Fruit fly (Drosophila melanogaster) whole organism, embryonic: ENCODE measurements around the gene Ccp84Ac.

Experiments used
- CG10979 ChIP-seq: fragments of 200-800 bp; sonication (Bioruptor generic); optimal IDR thresholded peaks from 2 replicates; lab custom pipeline; 2018; ENCODE audit warnings: missing biosample characterization, mild to moderate bottlenecking, missing genetic modification characterization, moderate library complexity
- CG13775 ChIP-seq: fragments of 200-800 bp; sonication (Bioruptor generic); optimal IDR thresholded peaks from 3 replicates; lab custom pipeline; 2017; ENCODE audit warnings: missing biosample characterization, mild to moderate bottlenecking, missing genetic modification characterization
- CG15514 ChIP-seq: fragments of 200-800 bp; sonication (Bioruptor generic); optimal IDR thresholded peaks from 3 replicates; lab custom pipeline; 2017; ENCODE audit warnings: missing biosample characterization, missing genetic modification characterization, mild to moderate bottlenecking, moderate library complexity, missing genetic modification reagents
- CG15696 ChIP-seq: fragments of 200-800 bp; sonication (Bioruptor generic); optimal IDR thresholded peaks from 2 replicates; lab custom pipeline; 2019; ENCODE audit warnings: missing biosample characterization, mild to moderate bottlenecking, missing genetic modification characterization, moderate library complexity
- CG17802 ChIP-seq: fragments of 200-800 bp; sonication (Bioruptor generic); optimal IDR thresholded peaks from 2 replicates; lab custom pipeline; 2018; ENCODE audit warnings: missing biosample characterization, mild to moderate bottlenecking, missing genetic modification characterization, moderate library complexity
- CG17829 ChIP-seq: fragments of 200-800 bp; optimal IDR thresholded peaks from 2 replicates; lab custom pipeline; 2019; ENCODE audit warnings: missing biosample characterization, mild to moderate bottlenecking, missing genetic modification characterization, moderate library complexity
- CG1792 ChIP-seq: fragments of 200-800 bp; sonication (Bioruptor generic); optimal IDR thresholded peaks from 2 replicates; lab custom pipeline; 2016; ENCODE audit warnings: missing biosample characterization, missing genetic modification characterization
- CG2202 ChIP-seq: fragments of 200-800 bp; sonication (Bioruptor generic); optimal IDR thresholded peaks from 2 replicates; lab custom pipeline; 2018; ENCODE audit warnings: missing biosample characterization, mild to moderate bottlenecking, missing genetic modification characterization
- CG30403 ChIP-seq: fragments of 200-800 bp; sonication (Bioruptor generic); optimal IDR thresholded peaks from 3 replicates; lab custom pipeline; 2016; ENCODE audit warnings: missing biosample characterization, missing genetic modification characterization
- CG34422 ChIP-seq: fragments of 200-800 bp; sonication (Bioruptor generic); IDR thresholded peaks from 3 replicates; pipeline ENCODE4 v1.3.6; 2022; ENCODE audit warnings: missing biosample characterization, missing genetic modification characterization
- CG4404 ChIP-seq: fragments of 200-800 bp; sonication (Bioruptor generic); IDR thresholded peaks from 2 replicates; pipeline ENCODE4 v1.3.6; 2022; ENCODE audit warnings: missing biosample characterization, missing genetic modification characterization
- CG4617 ChIP-seq: fragments of 200-800 bp; sonication (Bioruptor generic); optimal IDR thresholded peaks from 3 replicates; lab custom pipeline; 2016; ENCODE audit warnings: missing biosample characterization, missing genetic modification characterization, borderline replicate concordance
- CG4730 ChIP-seq: fragments of 200-800 bp; sonication (Bioruptor generic); IDR thresholded peaks from 2 replicates; pipeline ENCODE4 v1.3.6; 2022; ENCODE audit warnings: missing biosample characterization, missing genetic modification characterization
- CG6654 ChIP-seq: fragments of 200-800 bp; sonication (Bioruptor generic); optimal IDR thresholded peaks from 2 replicates; lab custom pipeline; 2017; ENCODE audit warnings: missing biosample characterization, mild to moderate bottlenecking, missing genetic modification characterization
- CG7963 ChIP-seq: fragments of 200-800 bp; sonication (Bioruptor generic); IDR thresholded peaks from 3 replicates; pipeline ENCODE4 v1.3.6; 2022; ENCODE audit warnings: missing biosample characterization, missing genetic modification characterization; ENCODE audit not compliant: partially characterized antibody
- CG8089 ChIP-seq: fragments of 200-800 bp; sonication (Bioruptor generic); optimal IDR thresholded peaks from 3 replicates; lab custom pipeline; 2016; ENCODE audit warnings: missing biosample characterization, missing genetic modification characterization
- CG8359 ChIP-seq: fragments of 200-800 bp; sonication (Bioruptor generic); optimal IDR thresholded peaks from 2 replicates; lab custom pipeline; 2017; ENCODE audit warnings: missing biosample characterization, mild to moderate bottlenecking, missing genetic modification characterization, borderline replicate concordance
- CG8765 ChIP-seq: fragments of 200-800 bp; sonication (Bioruptor generic); IDR thresholded peaks from 2 replicates; pipeline ENCODE4 v1.3.6; 2022; ENCODE audit warnings: missing biosample characterization, missing genetic modification characterization
- CG8924 ChIP-seq: fragments of 200-800 bp; optimal IDR thresholded peaks from 3 replicates; lab custom pipeline; 2019; ENCODE audit warnings: missing biosample characterization, mild to moderate bottlenecking, missing genetic modification characterization, moderate library complexity
- CG9932 ChIP-seq: fragments of 200-800 bp; sonication (Bioruptor generic); IDR thresholded peaks from 2 replicates; pipeline ENCODE4 v1.3.6; 2022; ENCODE audit warnings: missing biosample characterization, missing genetic modification characterization
- Dad ChIP-seq: fragments of 200-800 bp; sonication (Bioruptor generic); optimal IDR thresholded peaks from 3 replicates; lab custom pipeline; 2016; ENCODE audit warnings: missing biosample characterization, missing genetic modification characterization
- Dbx ChIP-seq: fragments of 200-800 bp; sonication (Bioruptor generic); IDR thresholded peaks from 3 replicates; pipeline ENCODE4 v1.3.6; 2022; ENCODE audit warnings: missing biosample characterization, missing genetic modification characterization
- Fer1 ChIP-seq: fragments of 200-800 bp; sonication (Bioruptor generic); optimal IDR thresholded peaks from 2 replicates; lab custom pipeline; 2017; ENCODE audit warnings: missing biosample characterization, mild to moderate bottlenecking, missing genetic modification characterization
- H15 ChIP-seq: fragments of 200-800 bp; sonication (Bioruptor generic); IDR thresholded peaks from 3 replicates; pipeline ENCODE4 v1.3.6; 2022; ENCODE audit warnings: missing biosample characterization, missing genetic modification characterization
- NC2β ChIP-seq: fragments of 200-800 bp; sonication (Bioruptor generic); optimal IDR thresholded peaks from 2 replicates; lab custom pipeline; 2016; ENCODE audit warnings: missing biosample characterization, missing genetic modification characterization
- Ptx1 ChIP-seq: fragments of 200-800 bp; sonication (Bioruptor generic); IDR thresholded peaks from 2 replicates; pipeline ENCODE4 v1.3.6; 2022; ENCODE audit warnings: missing biosample characterization, missing genetic modification characterization
- Rfx ChIP-seq: fragments of 200-800 bp; sonication (Bioruptor generic); IDR thresholded peaks from 2 replicates; pipeline ENCODE4 v1.3.6; 2022; ENCODE audit warnings: missing biosample characterization, missing genetic modification characterization
- Rx ChIP-seq: fragments of 200-800 bp; sonication (Bioruptor generic); IDR thresholded peaks from 2 replicates; pipeline ENCODE4 v1.3.6; 2022; ENCODE audit warnings: missing biosample characterization, missing genetic modification characterization
- Xrp1 ChIP-seq: fragments of 200-800 bp; sonication (Bioruptor generic); IDR thresholded peaks from 2 replicates; pipeline ENCODE4 v1.3.6; 2022; ENCODE audit warnings: missing biosample characterization, missing genetic modification characterization
- aop ChIP-seq: fragments of 200-800 bp; sonication (Bioruptor generic); IDR thresholded peaks from 2 replicates; pipeline ENCODE4 v1.3.6; 2022; ENCODE audit warnings: missing biosample characterization, missing genetic modification characterization
- chinmo ChIP-seq: fragments of 200-800 bp; sonication (Bioruptor generic); IDR thresholded peaks from 4 replicates; pipeline ENCODE4 v1.3.6; 2022; ENCODE audit warnings: missing biosample characterization, missing genetic modification characterization; ENCODE audit not compliant: partially characterized antibody
- cwo ChIP-seq: fragments of 200-800 bp; sonication (Bioruptor generic); optimal IDR thresholded peaks from 3 replicates; lab custom pipeline; 2017; ENCODE audit warnings: missing biosample characterization, missing genetic modification characterization, mild to moderate bottlenecking, moderate library complexity, missing genetic modification reagents
- eve ChIP-seq, 2 experiments: fragments of >200 bp; optimal IDR thresholded peaks; 2 replicates each; lab custom pipeline; 2017; ENCODE audit warnings: missing biosample characterization in 2 of 2, missing genetic modification characterization in 2 of 2
- fd102C ChIP-seq: fragments of 200-800 bp; sonication (Bioruptor generic); optimal IDR thresholded peaks from 2 replicates; lab custom pipeline; 2018; ENCODE audit warnings: missing biosample characterization, mild to moderate bottlenecking, missing genetic modification characterization, moderate library complexity
- fd64A ChIP-seq: fragments of 200-800 bp; sonication (Bioruptor generic); optimal IDR thresholded peaks from 3 replicates; lab custom pipeline; 2018; ENCODE audit warnings: missing biosample characterization, mild to moderate bottlenecking, missing genetic modification characterization
- jing ChIP-seq: fragments of 200-800 bp; sonication (Bioruptor generic); optimal IDR thresholded peaks from 2 replicates; lab custom pipeline; 2018; ENCODE audit warnings: missing biosample characterization, mild to moderate bottlenecking, missing genetic modification characterization
- kay ChIP-seq: fragments of 200-800 bp; sonication (Bioruptor generic); optimal IDR thresholded peaks from 2 replicates; lab custom pipeline; 2016; ENCODE audit warnings: missing biosample characterization, missing genetic modification characterization
- kni ChIP-seq: fragments of 200-800 bp; sonication (Bioruptor generic); optimal IDR thresholded peaks from 3 replicates; lab custom pipeline; 2017; ENCODE audit warnings: mild to moderate bottlenecking, missing biosample characterization, missing genetic modification reagents, missing genetic modification characterization
- nerfin-2 ChIP-seq: fragments of 200-800 bp; sonication (Bioruptor generic); IDR thresholded peaks from 2 replicates; pipeline ENCODE4 v1.3.6; 2022; ENCODE audit warnings: missing biosample characterization, missing genetic modification characterization; ENCODE audit not compliant: partially characterized antibody
- org-1 ChIP-seq: fragments of 200-800 bp; sonication (Bioruptor generic); optimal IDR thresholded peaks from 2 replicates; lab custom pipeline; 2017; ENCODE audit warnings: missing biosample characterization, missing genetic modification characterization
- pnt ChIP-seq: fragments of 200-800 bp; sonication (Bioruptor generic); optimal IDR thresholded peaks from 3 replicates; lab custom pipeline; 2016; ENCODE audit warnings: missing biosample characterization, missing genetic modification characterization
- psq ChIP-seq: fragments of 200-800 bp; sonication (Bioruptor generic); optimal IDR thresholded peaks from 2 replicates; lab custom pipeline; 2017; ENCODE audit warnings: missing biosample characterization, missing genetic modification characterization
- row ChIP-seq: fragments of 200-800 bp; sonication (Bioruptor generic); IDR thresholded peaks from 3 replicates; pipeline ENCODE4 v1.3.6; 2022; ENCODE audit warnings: missing biosample characterization, missing genetic modification characterization
- run ChIP-seq: fragments of 200-800 bp; sonication (Bioruptor generic); optimal IDR thresholded peaks from 3 replicates; lab custom pipeline; 2018; ENCODE audit warnings: missing biosample characterization, mild to moderate bottlenecking, missing genetic modification characterization
- sens-2 ChIP-seq: fragments of 200-800 bp; sonication (Bioruptor generic); IDR thresholded peaks from 2 replicates; pipeline ENCODE4 v1.3.6; 2022; ENCODE audit warnings: missing biosample characterization, missing genetic modification characterization
- sim ChIP-seq: fragments of 200-800 bp; sonication (Bioruptor generic); IDR thresholded peaks from 2 replicates; pipeline ENCODE4 v1.3.6; 2022; ENCODE audit warnings: missing biosample characterization, missing genetic modification characterization
- tll ChIP-seq, 2 experiments: fragments of 200-800 bp in 1 of 2; fragments of >200 bp in 1 of 2; sonication (Bioruptor generic) in 1 of 2; optimal IDR thresholded peaks; 2 replicates each; lab custom pipeline; 2017 to 2019; ENCODE audit warnings: missing biosample characterization in 2 of 2, missing genetic modification characterization in 2 of 2, mild to moderate bottlenecking in 1 of 2, moderate library complexity in 1 of 2
- zen2 ChIP-seq: fragments of 200-800 bp; sonication (Bioruptor generic); IDR thresholded peaks from 3 replicates; pipeline ENCODE4 v1.3.6; 2022; ENCODE audit warnings: missing biosample characterization, missing genetic modification characterization; ENCODE audit not compliant: partially characterized antibody
- zf30C ChIP-seq: fragments of 200-800 bp; sonication (Bioruptor generic); optimal IDR thresholded peaks from 3 replicates; lab custom pipeline; 2018; ENCODE audit warnings: missing biosample characterization, mild to moderate bottlenecking, missing genetic modification characterization
- zfh2 ChIP-seq: fragments of 200-800 bp; sonication (Bioruptor generic); optimal IDR thresholded peaks from 2 replicates; lab custom pipeline; 2016; ENCODE audit warnings: missing biosample characterization, missing genetic modification characterization

Gene Ccp84Ac

DNA sequence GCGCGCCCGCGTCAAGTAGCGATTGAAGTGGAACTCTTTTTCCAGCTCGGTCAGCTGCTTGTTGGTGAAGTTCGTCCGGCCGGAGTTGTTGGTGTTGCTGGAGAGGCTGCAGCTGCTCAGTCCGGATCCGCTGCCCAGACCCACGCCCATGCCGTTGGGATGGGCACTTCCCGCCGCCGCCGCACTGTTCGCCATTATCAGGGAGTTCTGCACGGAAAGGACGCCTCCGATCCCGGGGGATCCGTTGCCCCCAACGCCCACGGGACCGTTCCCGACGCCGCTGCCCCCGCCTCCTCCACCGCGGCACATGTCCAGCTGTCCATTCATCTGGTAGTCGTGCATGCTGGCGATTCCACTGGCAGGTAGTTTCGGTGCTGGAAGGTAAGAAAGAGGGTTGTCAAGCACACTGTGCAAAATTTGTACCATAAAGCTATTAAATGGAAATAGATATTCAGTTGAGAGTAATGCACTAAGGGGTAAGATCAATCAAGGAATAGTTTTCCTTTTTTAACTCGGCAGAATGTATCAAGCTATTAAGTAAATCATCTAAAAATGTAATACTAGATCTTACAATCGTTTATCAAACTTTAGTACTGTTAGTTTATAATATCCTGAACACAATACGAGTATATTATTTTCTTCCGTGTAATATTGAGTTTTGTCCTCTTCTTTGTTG lies 33.3 kb downstream of the Ccp84Ac start (continued):
- TF ChIP-seq zen2 (GFP tag; lab: Robert Waterston, UW): no peak
- TF ChIP-seq CG8089 (GFP tag; lab: Kevin White, UChicago): no peak
- TF ChIP-seq kay (GFP tag; lab: Kevin White, UChicago): no peak
- TF ChIP-seq psq (GFP tag; lab: Kevin White, UChicago): no peak
- TF ChIP-seq zfh2: no peak
- peak; percentile 48; the same call in 1 of the 2 replicates for TF ChIP-seq CG4404 (GFP tag; lab: Robert Waterston, UW)
- no peak for TF ChIP-seq Dbx (GFP tag; lab: Robert Waterston, UW)
- no peak for TF ChIP-seq CG2202 (tag; lab: Kevin White, UChicago)
- TF ChIP-seq CG9932 (GFP tag; lab: Robert Waterston, UW): 0 out of 2 replicates have a peak, but pooled peaks have one; percentile 37
- TF ChIP-seq CG8359 (GFP tag; lab: Kevin White, UChicago): no peak
- peak in 1 of 2 experiments; percentile 27 for TF ChIP-seq eve (GFP tag; optimal IDR thresholded peaks at IDR 0.05; lab: Kevin White, UChicago)
- no peak for TF ChIP-seq H15 (GFP tag; lab: Robert Waterston, UW)
- TF ChIP-seq fd102C (GFP tag; lab: Kevin White, UChicago): peak; percentile 10
- no peak for TF ChIP-seq run (tag; lab: Kevin White, UChicago)
- TF ChIP-seq pnt (GFP tag; lab: Kevin White, UChicago): no peak
- no peak for TF ChIP-seq CG13775 (GFP tag; lab: Kevin White, UChicago)
- TF ChIP-seq CG8765 (GFP tag; lab: Robert Waterston, UW): no peak
- peak; percentile 41; the same call in 1 of the 2 replicates for TF ChIP-seq Xrp1 (GFP tag; lab: Robert Waterston, UW)
- TF ChIP-seq CG15696 (tag; lab: Kevin White, UChicago): peak; percentile 82
- no peak for TF ChIP-seq CG15514 (GFP tag; lab: Kevin White, UChicago)
- no peak for TF ChIP-seq Dad
- no peak for TF ChIP-seq CG7963 (GFP tag; lab: Robert Waterston, UW)
- TF ChIP-seq CG8924 (tag; lab: Kevin White, UChicago): peak; percentile 13
- no peak for TF ChIP-seq Ptx1
- 0 out of 3 replicates have a peak, but pooled peaks have one; percentile 15 for TF ChIP-seq row
- peak; percentile 38 for TF ChIP-seq CG10979 (tag; lab: Kevin White, UChicago)
- TF ChIP-seq zf30C (GFP tag; lab: Kevin White, UChicago): peak; percentile 91
- peak; percentile 9 for TF ChIP-seq CG17829
- no peak for TF ChIP-seq nerfin-2 (GFP tag; lab: Robert Waterston, UW)
- no peak for TF ChIP-seq jing

DNA sequence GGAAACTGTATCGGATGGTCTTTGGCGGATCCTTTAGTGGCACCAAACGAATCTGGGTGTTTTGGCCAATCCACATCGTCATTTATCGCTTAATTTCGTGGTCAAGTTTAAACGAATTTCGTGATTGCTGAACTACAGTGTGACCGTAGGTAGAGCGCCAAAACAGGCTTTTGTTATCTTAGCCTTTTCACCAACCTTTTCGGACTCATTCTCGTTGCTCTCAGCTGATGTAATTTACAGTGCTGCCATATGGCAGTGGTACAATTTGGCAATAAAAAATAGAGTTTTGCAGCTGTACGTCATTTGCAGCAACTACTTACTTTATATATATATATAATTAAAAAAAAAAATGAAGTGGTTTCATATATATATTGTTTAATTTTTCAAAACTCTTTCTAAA lies 36.1 kb downstream of the Ccp84Ac start, which contains the start of gene agt:
Gene agt, minus strand, starts transcription at position 160 of the 400 bp plus-strand sequence.
- TF ChIP-seq NC2β (GFP tag; lab: Kevin White, UChicago): peak; percentile 3
- no peak for TF ChIP-seq sens-2 (GFP tag; lab: Robert Waterston, UW)
- TF ChIP-seq Fer1 (GFP tag; lab: Kevin White, UChicago): no peak
- no peak for TF ChIP-seq CG6654
- no peak for TF ChIP-seq fd64A (GFP tag; lab: Kevin White, UChicago)
- TF ChIP-seq CG17802 (tag; lab: Kevin White, UChicago): no peak
- TF ChIP-seq Dbx (GFP tag; lab: Robert Waterston, UW): 0 out of 3 replicates have a peak, but pooled peaks have one; percentile 5
- TF ChIP-seq sim: no peak
- TF ChIP-seq CG4617 (GFP tag; lab: Kevin White, UChicago): peak; percentile 15
- no peak for TF ChIP-seq CG1792 (GFP tag; lab: Kevin White, UChicago)
- no peak for TF ChIP-seq kni (GFP tag; lab: Kevin White, UChicago)
- no peak for TF ChIP-seq CG34422 (GFP tag; lab: Robert Waterston, UW)
- TF ChIP-seq CG4730 (GFP tag; lab: Robert Waterston, UW): no peak
- TF ChIP-seq org-1 (GFP tag; lab: Kevin White, UChicago): no peak
- TF ChIP-seq tll (GFP tag; optimal IDR thresholded peaks at IDR 0.05; lab: Kevin White, UChicago): no peak
- no peak for TF ChIP-seq Rx (GFP tag; lab: Robert Waterston, UW)
- no peak for TF ChIP-seq aop (GFP tag; lab: Robert Waterston, UW)
- 0 out of 2 replicates have a peak, but pooled peaks have one; percentile 8 for TF ChIP-seq Rfx (GFP tag; lab: Robert Waterston, UW)
- TF ChIP-seq chinmo (GFP tag; lab: Robert Waterston, UW): no peak
- no peak for TF ChIP-seq cwo (GFP tag; lab: Kevin White, UChicago)
- TF ChIP-seq CG30403 (GFP tag; lab: Kevin White, UChicago): no peak
